Worm (Caenorhabditis elegans) whole organism, L4 larva: ENCODE results near the gene acr-2.

Experiments
- F10B5.3 ChIP-seq: sonication (generic microtip); optimal IDR thresholded peaks from 2 replicates; lab custom pipeline; 2016; ENCODE audit warnings: mild to moderate bottlenecking, missing genetic modification characterization, missing compliant biosample characterization
- F49E8.2 ChIP-seq: sonication (generic microtip); optimal IDR thresholded peaks from 2 replicates; lab custom pipeline; 2016; ENCODE audit warnings: missing compliant biosample characterization, mild to moderate bottlenecking, missing genetic modification characterization, borderline replicate concordance
- Y48G9A.11 ChIP-seq: fragments of 200-800 bp; sonication (Bioruptor generic); IDR thresholded peaks from 2 replicates; pipeline ENCODE4 v1.3.6; 2022; ENCODE audit warnings: missing genetic modification reagents, missing genetic modification characterization, missing compliant biosample characterization
- aha-1 ChIP-seq: fragments of 150-350 bp; peaks from one replicate; lab custom pipeline; 2014; ENCODE audit warnings: missing biosample characterization, missing genetic modification characterization
- aly-2 ChIP-seq: sonication (generic microtip); optimal IDR thresholded peaks from 2 replicates; lab custom pipeline; 2018; ENCODE audit warnings: missing biosample characterization, missing genetic modification characterization
- ceh-20 ChIP-seq: fragments of 200-800 bp; sonication (Bioruptor generic); IDR thresholded peaks from 2 replicates; pipeline ENCODE4 v1.3.6; 2022; ENCODE audit warnings: missing genetic modification reagents, missing genetic modification characterization, missing compliant biosample characterization
- ceh-28 ChIP-seq: fragments of 150-350 bp; optimal IDR thresholded peaks from 2 replicates; lab custom pipeline; 2014; ENCODE audit warnings: missing biosample characterization, missing genetic modification reagents, missing genetic modification characterization
- ceh-44 ChIP-seq: fragments of 200-800 bp; sonication (Bioruptor generic); IDR thresholded peaks from 2 replicates; pipeline ENCODE4 v1.3.6; 2022; ENCODE audit warnings: missing genetic modification reagents, missing genetic modification characterization, missing compliant biosample characterization
- ceh-62 ChIP-seq: sonication (generic microtip); optimal IDR thresholded peaks from 2 replicates; lab custom pipeline; 2017; ENCODE audit warnings: missing biosample characterization, missing genetic modification characterization
- ces-1 ChIP-seq: fragments of 150-350 bp; sonication (generic microtip); optimal IDR thresholded peaks from 4 replicates; lab custom pipeline; 2014; ENCODE audit warnings: missing biosample characterization, missing genetic modification reagents, missing genetic modification characterization
- cey-2 ChIP-seq: sonication (generic microtip); optimal IDR thresholded peaks from 3 replicates; lab custom pipeline; 2017; ENCODE audit warnings: missing genetic modification characterization, mild to moderate bottlenecking, missing compliant biosample characterization, antibody characterized with exemption, borderline replicate concordance; ENCODE audit not compliant: insufficient read depth
- daf-19 ChIP-seq: fragments of 200-800 bp; sonication (Bioruptor generic); conservative IDR thresholded peaks from 2 replicates; pipeline ENCODE4 v1.3.6; 2022; ENCODE audit warnings: missing genetic modification characterization, missing compliant biosample characterization
- daf-8 ChIP-seq: fragments of 200-800 bp; sonication (Bioruptor generic); IDR thresholded peaks from 2 replicates; pipeline ENCODE4 v1.3.6; 2022; ENCODE audit warnings: missing genetic modification characterization, missing compliant biosample characterization
- dmd-6 ChIP-seq: fragments of 200-800 bp; sonication (Bioruptor generic); IDR thresholded peaks from 2 replicates; pipeline ENCODE4 v1.3.6; 2022; ENCODE audit warnings: missing genetic modification reagents, missing genetic modification characterization, missing compliant biosample characterization
- dmd-8 ChIP-seq: fragments of 200-800 bp; sonication (Bioruptor generic); IDR thresholded peaks from 2 replicates; pipeline ENCODE4 v1.3.6; 2022; ENCODE audit warnings: missing genetic modification characterization, missing compliant biosample characterization
- duxl-1 ChIP-seq: sonication (generic microtip); optimal IDR thresholded peaks from 2 replicates; lab custom pipeline; 2016; ENCODE audit warnings: mild to moderate bottlenecking, missing genetic modification characterization, moderate library complexity, missing compliant biosample characterization; ENCODE audit not compliant: poor library complexity
- dve-1 ChIP-seq: sonication (generic microtip); optimal IDR thresholded peaks from 2 replicates; lab custom pipeline; 2017; ENCODE audit warnings: antibody characterized with exemption, mild to moderate bottlenecking, missing genetic modification characterization, missing compliant biosample characterization; ENCODE audit not compliant: insufficient read depth
- fos-1 ChIP-seq: fragments of 150-350 bp; optimal IDR thresholded peaks from 2 replicates; lab custom pipeline; 2014; ENCODE audit warnings: missing biosample characterization, missing genetic modification characterization
- gei-8 ChIP-seq: fragments of 200-800 bp; sonication (Bioruptor generic); optimal IDR thresholded peaks from 2 replicates; lab custom pipeline; 2018; ENCODE audit warnings: mild to moderate bottlenecking, missing genetic modification characterization, missing compliant biosample characterization
- hif-1 ChIP-seq, 2 experiments: sonication (generic microtip); optimal IDR thresholded peaks; 2 replicates each; lab custom pipeline; 2016 to 2017; ENCODE audit warnings: missing compliant biosample characterization in 2 of 2, missing genetic modification characterization in 2 of 2, missing genetic modification reagents in 2 of 2, missing genotype in 2 of 2, mild to moderate bottlenecking in 1 of 2
- hlh-11 ChIP-seq: fragments of 200-800 bp; sonication (Bioruptor generic); optimal IDR thresholded peaks from 2 replicates; lab custom pipeline; 2018; ENCODE audit warnings: mild to moderate bottlenecking, missing genetic modification characterization, missing compliant biosample characterization
- hlh-30 ChIP-seq: sonication (generic microtip); optimal IDR thresholded peaks from 2 replicates; lab custom pipeline; 2017; ENCODE audit warnings: antibody characterized with exemption, mild to moderate bottlenecking, missing genetic modification characterization, missing compliant biosample characterization; ENCODE audit not compliant: insufficient read depth
- hmg-1.1 ChIP-seq: fragments of 200-800 bp; sonication (Bioruptor generic); IDR thresholded peaks from 2 replicates; pipeline ENCODE4 v1.3.6; 2022; ENCODE audit warnings: missing genetic modification reagents, missing genetic modification characterization, missing compliant biosample characterization
- lin-1 ChIP-seq: fragments of 200-800 bp; sonication (Bioruptor generic); IDR thresholded peaks from 2 replicates; pipeline ENCODE4 v1.3.6; 2022; ENCODE audit warnings: missing genetic modification reagents, missing genetic modification characterization, missing compliant biosample characterization
- lin-13 ChIP-seq: fragments of 150-350 bp; optimal IDR thresholded peaks from 2 replicates; lab custom pipeline; 2014; ENCODE audit warnings: missing biosample characterization, missing genetic modification reagents, missing genetic modification characterization
- lin-39 ChIP-seq: fragments of 150-350 bp; optimal IDR thresholded peaks from 2 replicates; lab custom pipeline; 2014; ENCODE audit warnings: missing biosample characterization, missing genetic modification reagents, missing genetic modification characterization
- lir-3 ChIP-seq: sonication (generic microtip); optimal IDR thresholded peaks from 2 replicates; lab custom pipeline; 2016; ENCODE audit warnings: mild to moderate bottlenecking, missing genetic modification characterization, missing compliant biosample characterization
- lsy-2 ChIP-seq, 2 experiments: fragments of 150-350 bp in 1 of 2; sonication (generic microtip) in 1 of 2; optimal IDR thresholded peaks; 2 replicates each; lab custom pipeline; 2014 to 2017; ENCODE audit warnings: missing biosample characterization in 2 of 2, missing genetic modification characterization in 2 of 2
- mdl-1 ChIP-seq, 2 experiments: fragments of 150-350 bp in 1 of 2; sonication (generic microtip) in 1 of 2; optimal IDR thresholded peaks; 2 replicates each; lab custom pipeline; 2014 to 2017; ENCODE audit warnings: missing biosample characterization in 2 of 2, missing genetic modification characterization in 2 of 2
- nhr-10 ChIP-seq: fragments of 150-350 bp; optimal IDR thresholded peaks from 2 replicates; lab custom pipeline; 2014; ENCODE audit warnings: missing biosample characterization, missing genetic modification characterization
- nhr-102 ChIP-seq: sonication (generic microtip); optimal IDR thresholded peaks from 2 replicates; lab custom pipeline; 2016; ENCODE audit warnings: mild to moderate bottlenecking, missing genetic modification characterization, moderate library complexity, missing compliant biosample characterization
- nhr-111 ChIP-seq: fragments of 200-800 bp; sonication (Bioruptor generic); optimal IDR thresholded peaks from 2 replicates; lab custom pipeline; 2018; ENCODE audit warnings: mild to moderate bottlenecking, missing genetic modification characterization, missing compliant biosample characterization
- nhr-237 ChIP-seq: sonication (generic microtip); optimal IDR thresholded peaks from 2 replicates; lab custom pipeline; 2017; ENCODE audit warnings: missing biosample characterization, missing genetic modification characterization
- nhr-25 ChIP-seq: sonication (generic microtip); optimal IDR thresholded peaks from 2 replicates; lab custom pipeline; 2017; ENCODE audit warnings: missing genetic modification characterization, mild to moderate bottlenecking, missing compliant biosample characterization, antibody characterized with exemption, moderate library complexity, borderline replicate concordance; ENCODE audit not compliant: insufficient read depth
- nhr-41 ChIP-seq: fragments of 200-800 bp; sonication (Bioruptor generic); IDR thresholded peaks from 2 replicates; pipeline ENCODE4 v1.3.6; 2022; ENCODE audit warnings: missing genetic modification reagents, missing genetic modification characterization, missing compliant biosample characterization
- nhr-42 ChIP-seq: fragments of 200-800 bp; sonication (Bioruptor generic); IDR thresholded peaks from 2 replicates; pipeline ENCODE4 v1.3.6; 2022; ENCODE audit warnings: missing genetic modification characterization, missing compliant biosample characterization
- nhr-48 ChIP-seq: sonication (generic microtip); optimal IDR thresholded peaks from 2 replicates; lab custom pipeline; 2016; ENCODE audit warnings: mild to moderate bottlenecking, missing genetic modification characterization, missing compliant biosample characterization
- nhr-6 ChIP-seq: fragments of 150-350 bp; optimal IDR thresholded peaks from 2 replicates; lab custom pipeline; 2014; ENCODE audit warnings: missing biosample characterization, missing genetic modification characterization
- nhr-76 ChIP-seq: fragments of 150-350 bp; optimal IDR thresholded peaks from 2 replicates; lab custom pipeline; 2014; ENCODE audit warnings: missing biosample characterization, missing genetic modification characterization
- rbr-2 ChIP-seq: sonication (generic microtip); optimal IDR thresholded peaks from 2 replicates; lab custom pipeline; 2016; ENCODE audit warnings: missing genotype, missing genetic modification characterization, missing compliant biosample characterization
- sdz-12 ChIP-seq: fragments of 200-800 bp; sonication (Bioruptor generic); optimal IDR thresholded peaks from 2 replicates; lab custom pipeline; 2018; ENCODE audit warnings: mild to moderate bottlenecking, missing genetic modification characterization, missing compliant biosample characterization
- set-16 ChIP-seq: fragments of 200-800 bp; sonication (Bioruptor generic); IDR thresholded peaks from 2 replicates; pipeline ENCODE4 v1.3.6; 2022; ENCODE audit warnings: missing genetic modification reagents, missing genetic modification characterization, missing compliant biosample characterization
- snpc-4 ChIP-seq: fragments of 150-350 bp; optimal IDR thresholded peaks from 2 replicates; lab custom pipeline; 2014; ENCODE audit warnings: missing biosample characterization, missing genetic modification characterization
- tag-97 ChIP-seq: fragments of 200-800 bp; sonication (Bioruptor generic); IDR thresholded peaks from 2 replicates; pipeline ENCODE4 v1.3.6; 2022; ENCODE audit warnings: missing genetic modification characterization, missing compliant biosample characterization
- tra-1 ChIP-seq: fragments of 200-800 bp; sonication (Bioruptor generic); IDR thresholded peaks from 2 replicates; pipeline ENCODE4 v1.3.6; 2022; ENCODE audit warnings: missing genetic modification reagents, missing genetic modification characterization, missing compliant biosample characterization
- unc-130 ChIP-seq: sonication (generic microtip); optimal IDR thresholded peaks from 2 replicates; lab custom pipeline; 2016; ENCODE audit warnings: missing genetic modification reagents, missing genetic modification characterization, missing compliant biosample characterization
- zfp-2 ChIP-seq: sonication (generic microtip); optimal IDR thresholded peaks from 2 replicates; lab custom pipeline; 2016; ENCODE audit warnings: mild to moderate bottlenecking, missing genetic modification characterization, missing compliant biosample characterization
- zfp-3 ChIP-seq: fragments of 200-800 bp; sonication (Bioruptor generic); conservative IDR thresholded peaks from 2 replicates; pipeline ENCODE4 v1.3.6; 2022; ENCODE audit warnings: missing genetic modification reagents, missing genetic modification characterization, missing compliant biosample characterization
- zip-2 ChIP-seq: fragments of 150-350 bp; optimal IDR thresholded peaks from 2 replicates; lab custom pipeline; 2014; ENCODE audit warnings: missing biosample characterization, missing genetic modification characterization
- ztf-7 ChIP-seq: fragments of 150-350 bp; optimal IDR thresholded peaks from 2 replicates; lab custom pipeline; 2014; ENCODE audit warnings: missing biosample characterization, missing genetic modification characterization

acr-2 gene

ce11 chrX:6736358-6736991, 34.1 kb downstream of the acr-2 start (continued):
- TF ChIP-seq duxl-1, result no peak
- no peak for TF ChIP-seq Y48G9A.11
- no peak for TF ChIP-seq aly-2 (tag; lab: Kevin White, UChicago)
- peak; percentile 97 to 98 for TF ChIP-seq mdl-1 (tag; optimal IDR thresholded peaks at IDR 0.05; lab: Kevin White, UChicago)
- TF ChIP-seq nhr-237 (tag; lab: Kevin White, UChicago), result no peak
- TF ChIP-seq zfp-3 (GFP tag; lab: Robert Waterston, UW), result no peak
- no peak for TF ChIP-seq snpc-4 (tag; lab: Kevin White, UChicago)
- TF ChIP-seq nhr-76 (tag; lab: Kevin White, UChicago), result no peak
- no peak for TF ChIP-seq nhr-10 (tag; lab: Kevin White, UChicago)
- TF ChIP-seq lin-1 (GFP tag; lab: Robert Waterston, UW), result peak; percentile 57; the same call in 1 of the 2 replicates
- TF ChIP-seq lir-3, result no peak
- no peak for TF ChIP-seq unc-130 (GFP tag; lab: Kevin White, UChicago)
- no peak for TF ChIP-seq F10B5.3 (tag; lab: Kevin White, UChicago)
- no peak for TF ChIP-seq F49E8.2
- no peak for TF ChIP-seq sdz-12 (GFP tag; lab: Kevin White, UChicago)
- TF ChIP-seq lin-13, result no peak
- TF ChIP-seq fos-1 (tag; lab: Kevin White, UChicago), result no peak
- TF ChIP-seq daf-8 (GFP tag; lab: Robert Waterston, UW), result no peak
- no peak for TF ChIP-seq zfp-2 (tag; lab: Kevin White, UChicago)
- TF ChIP-seq ceh-62, result no peak
- TF ChIP-seq hmg-1.1 (GFP tag; lab: Robert Waterston, UW), result no peak
- peak; percentile 97 for TF ChIP-seq hlh-30 (tag; lab: Kevin White, UChicago)
- no peak for TF ChIP-seq zip-2 (tag; lab: Kevin White, UChicago)
- peak; percentile 96 for TF ChIP-seq nhr-48 (tag; lab: Kevin White, UChicago)
- peak; percentile 91 for TF ChIP-seq dmd-6
- TF ChIP-seq set-16, result no peak
- TF ChIP-seq nhr-111, result no peak
- 0 out of 2 replicates have a peak, but pooled peaks have one; percentile 6 for TF ChIP-seq dmd-8 (GFP tag; lab: Robert Waterston, UW)
- peak; percentile 8 to 45 for TF ChIP-seq lsy-2 (tag; optimal IDR thresholded peaks at IDR 0.05; lab: Kevin White, UChicago)
- no peak for TF ChIP-seq tra-1 (GFP tag; lab: Robert Waterston, UW)
- TF ChIP-seq gei-8 (GFP tag; lab: Kevin White, UChicago), result peak; percentile 27
- peak; percentile 62; the same call in 1 of the 2 replicates for TF ChIP-seq ceh-20 (GFP tag; lab: Robert Waterston, UW)
- TF ChIP-seq lin-39, result no peak
- no peak for TF ChIP-seq ceh-44
- peak; percentile 59 for TF ChIP-seq ces-1
- TF ChIP-seq daf-19 (GFP tag; lab: Robert Waterston, UW), result no peak
- no peak for TF ChIP-seq nhr-6
- peak; percentile 95 for TF ChIP-seq hlh-11 (tag; lab: Kevin White, UChicago)
- TF ChIP-seq rbr-2 (tag; lab: Kevin White, UChicago), result peak; percentile 23
- TF ChIP-seq hif-1 (tag; optimal IDR thresholded peaks at IDR 0.05; lab: Kevin White, UChicago), result peak in 1 of 2 experiments; percentile 24
- TF ChIP-seq nhr-41, result no peak
- TF ChIP-seq ztf-7 (tag; lab: Kevin White, UChicago), result no peak
- peak; percentile 68 for TF ChIP-seq cey-2 (tag; lab: Kevin White, UChicago)
- TF ChIP-seq nhr-102 (tag; lab: Kevin White, UChicago), result peak; percentile 71
- peak; percentile 97 for TF ChIP-seq aha-1
- no peak for TF ChIP-seq tag-97
- TF ChIP-seq nhr-25 (tag; lab: Kevin White, UChicago), result peak; percentile 63
- TF ChIP-seq nhr-42, result no peak
- TF ChIP-seq dve-1 (tag; lab: Kevin White, UChicago), result peak; percentile 50
- no peak for TF ChIP-seq ceh-28 (tag; lab: Kevin White, UChicago)
